Worm (Caenorhabditis elegans): Measurements from ENCODE around the gene C08B6.8.

ce11 chrV:10179235-10179634 is 44.8 kb downstream of the C08B6.8 start, which contains the start of gene cul-5:
- no peak for TF ChIP-seq sea-2 (GFP tag; IDR thresholded peaks at IDR 0.05)
- no peak for TF ChIP-seq Y56A3A.18 (GFP tag; IDR thresholded peaks at IDR 0.05)

Data from whole organism, young adult.